Worm (Caenorhabditis elegans): ENCODE measurements around the gene K12H4.5.

The K12H4.5 gene

ce11 chrIII:8044717-8045116 lies 430 bp downstream of the K12H4.5 start, which contains the start of gene spcs-3:
spcs-3 (plus strand) TSS chrIII:8045017.
- no peak for TF ChIP-seq aly-2 (tag; optimal IDR thresholded peaks at IDR 0.05)
- no peak for TF ChIP-seq sem-4 (tag; optimal IDR thresholded peaks at IDR 0.05)
- TF ChIP-seq ztf-4 (tag; optimal IDR thresholded peaks at IDR 0.05), result no peak
- no peak for TF ChIP-seq Y55F3AM.14 (GFP tag; optimal IDR thresholded peaks at IDR 0.05)
- TF ChIP-seq zag-1 (tag; optimal IDR thresholded peaks at IDR 0.05), result no peak
- no peak for TF ChIP-seq skn-1 (tag; optimal IDR thresholded peaks at IDR 0.05)
- TF ChIP-seq ztf-1 (GFP tag; conservative IDR thresholded peaks at IDR 0.05), result no peak

ce11 chrIII:8045734-8046133 lies 1.4 kb downstream of the K12H4.5 start, which contains the start of gene K12H4.3:
K12H4.3 (plus strand) TSS chrIII:8046034.
- TF ChIP-seq peb-1 (tag; optimal IDR thresholded peaks at IDR 0.05), result no peak

ce11 chrIII:8047412-8047811 lies 3.1 kb downstream of the K12H4.5 start, which contains the start of gene K12H4.2:
K12H4.2 (plus strand) TSS chrIII:8047712.
- TF ChIP-seq nhr-21 (tag; optimal IDR thresholded peaks at IDR 0.05) (no peak), unc-39 (tag; optimal IDR thresholded peaks at IDR 0.05) (no peak), unc-62 (GFP tag; optimal IDR thresholded peaks at IDR 0.05) (no peak), nhr-77 (tag; optimal IDR thresholded peaks at IDR 0.05) (no peak), lsy-2 (tag; optimal IDR thresholded peaks at IDR 0.05) (no peak), unc-55 (GFP tag; optimal IDR thresholded peaks at IDR 0.05) (no peak), R02D3.7 (tag; optimal IDR thresholded peaks at IDR 0.05) (no peak), nhr-129 (tag; optimal IDR thresholded peaks at IDR 0.05) (no peak), lin-39 (tag; optimal IDR thresholded peaks at IDR 0.05) (no peak), alr-1 (tag; optimal IDR thresholded peaks at IDR 0.05) (no peak)

- TF ChIP-seq egl-27 (tag; optimal IDR thresholded peaks at IDR 0.05) (no peak), ztf-4 (tag; optimal IDR thresholded peaks at IDR 0.05) (no peak), ama-1 (optimal IDR thresholded peaks at IDR 0.05) (no peak), crh-2 (tag; optimal IDR thresholded peaks at IDR 0.05) (peak; percentile 63), ceh-16 (tag; optimal IDR thresholded peaks at IDR 0.05) (no peak), skn-1 (tag; optimal IDR thresholded peaks at IDR 0.05) (peak; percentile 26), blmp-1 (tag; optimal IDR thresholded peaks at IDR 0.05; ENCODE audit: insufficient read depth) (no peak), fos-1 (tag; optimal IDR thresholded peaks at IDR 0.05) (peak; percentile 93), sma-9 (GFP tag; optimal IDR thresholded peaks at IDR 0.05) (peak; percentile 1), sma-9 (tag; optimal IDR thresholded peaks at IDR 0.05) (no peak), nhr-25 (tag; optimal IDR thresholded peaks at IDR 0.05) (no peak)
Measured at ce11 chrIII:8050944-8051343, 6.7 kb downstream of the K12H4.5 start, which contains the start of gene K12H4.7. K12H4.7 (minus strand) TSS chrIII:8051081.

- TF ChIP-seq elt-3 (tag; optimal IDR thresholded peaks at IDR 0.05) (no peak), gmeb-1 (tag; optimal IDR thresholded peaks at IDR 0.05) (no peak), mdl-1 (tag; optimal IDR thresholded peaks at IDR 0.05) (no peak), nhr-237 (tag; optimal IDR thresholded peaks at IDR 0.05) (no peak), nhr-11 (tag; optimal IDR thresholded peaks at IDR 0.05) (no peak), blmp-1 (tag; optimal IDR thresholded peaks at IDR 0.05; ENCODE audit: insufficient read depth) (no peak), snpc-4 (tag; optimal IDR thresholded peaks at IDR 0.05) (no peak), dmd-4 (tag; optimal IDR thresholded peaks at IDR 0.05) (no peak), nhr-12 (tag; optimal IDR thresholded peaks at IDR 0.05) (no peak), mab-5 (tag; optimal IDR thresholded peaks at IDR 0.05) (no peak), nhr-129 (tag; optimal IDR thresholded peaks at IDR 0.05) (no peak), ama-1 (optimal IDR thresholded peaks at IDR 0.05) (no peak), C34F6.9 (tag; optimal IDR thresholded peaks at IDR 0.05) (no peak), sem-4 (tag; optimal IDR thresholded peaks at IDR 0.05) (no peak), F13H6.1 (tag; optimal IDR thresholded peaks at IDR 0.05) (no peak)
Measured at ce11 chrIII:8051838-8052237, 7.6 kb downstream of the K12H4.5 start.

Measured in whole organism, L2 larva.